Fruit fly (Drosophila melanogaster) whole organism, pupa: ENCODE results near the gene CG12817.

Source experiments
- CG10348 ChIP-seq: fragments of 200-800 bp; sonication (Bioruptor generic); IDR thresholded peaks from 2 replicates; pipeline ENCODE4 v1.3.6; 2022; ENCODE audit warnings: missing biosample characterization, missing genetic modification characterization
- CG12605 ChIP-seq: fragments of 200-800 bp; sonication (Bioruptor generic); IDR thresholded peaks from 2 replicates; pipeline ENCODE4 v1.3.6; 2022; ENCODE audit warnings: missing biosample characterization, missing genetic modification characterization
- CG13204 ChIP-seq: fragments of 200-800 bp; sonication (Bioruptor generic); optimal IDR thresholded peaks from 2 replicates; lab custom pipeline; 2018; ENCODE audit warnings: missing biosample characterization, mild to moderate bottlenecking, missing genetic modification characterization, moderate library complexity
- CG14655 ChIP-seq: fragments of 200-800 bp; sonication (Bioruptor generic); optimal IDR thresholded peaks from 3 replicates; lab custom pipeline; 2017; ENCODE audit warnings: mild to moderate bottlenecking, missing biosample characterization, missing genetic modification reagents, missing genetic modification characterization
- CG15710 ChIP-seq: fragments of 200-800 bp; sonication (Bioruptor generic); optimal IDR thresholded peaks from 2 replicates; lab custom pipeline; 2018; ENCODE audit warnings: missing biosample characterization, mild to moderate bottlenecking, missing genetic modification characterization, moderate library complexity
- CG17806 ChIP-seq: fragments of 200-800 bp; sonication (Bioruptor generic); optimal IDR thresholded peaks from 2 replicates; lab custom pipeline; 2018; ENCODE audit warnings: missing biosample characterization, mild to moderate bottlenecking, missing genetic modification characterization, moderate library complexity
- CG32121 ChIP-seq: fragments of 200-800 bp; sonication (Bioruptor generic); IDR thresholded peaks from 2 replicates; pipeline ENCODE4 v1.3.6; 2022; ENCODE audit warnings: missing biosample characterization, missing genetic modification characterization
- CG34367 ChIP-seq: fragments of 200-800 bp; sonication (Bioruptor generic); optimal IDR thresholded peaks from 2 replicates; lab custom pipeline; 2018; ENCODE audit warnings: missing biosample characterization, mild to moderate bottlenecking, missing genetic modification characterization
- CG4496 ChIP-seq: fragments of 200-800 bp; sonication (Bioruptor generic); IDR thresholded peaks from 3 replicates; pipeline ENCODE4 v1.3.6; 2022; ENCODE audit warnings: missing biosample characterization, missing genetic modification characterization
- CG8159 ChIP-seq: fragments of 200-800 bp; sonication (Bioruptor generic); optimal IDR thresholded peaks from 3 replicates; lab custom pipeline; 2018; ENCODE audit warnings: missing biosample characterization, mild to moderate bottlenecking, missing genetic modification characterization, moderate library complexity
- CG8301 ChIP-seq: fragments of 200-800 bp; sonication (Bioruptor generic); optimal IDR thresholded peaks from 2 replicates; lab custom pipeline; 2018; ENCODE audit warnings: missing biosample characterization, mild to moderate bottlenecking, missing genetic modification characterization
- CG9948 ChIP-seq: fragments of 200-800 bp; sonication (Bioruptor generic); optimal IDR thresholded peaks from 2 replicates; lab custom pipeline; 2018; ENCODE audit warnings: missing biosample characterization, mild to moderate bottlenecking, missing genetic modification characterization, moderate library complexity
- D1 ChIP-seq: fragments of 200-800 bp; sonication (Bioruptor generic); optimal IDR thresholded peaks from 2 replicates; lab custom pipeline; 2018; ENCODE audit warnings: missing biosample characterization, mild to moderate bottlenecking, missing genetic modification characterization, moderate library complexity
- EcR ChIP-seq: fragments of 200-800 bp; sonication (Bioruptor generic); optimal IDR thresholded peaks from 3 replicates; lab custom pipeline; 2019; ENCODE audit warnings: missing biosample characterization, missing genetic modification characterization, mild to moderate bottlenecking, moderate library complexity, missing genetic modification reagents
- Ets98B ChIP-seq: fragments of 200-800 bp; sonication (Bioruptor generic); IDR thresholded peaks from 2 replicates; pipeline ENCODE4 v1.3.6; 2022; ENCODE audit warnings: missing biosample characterization, missing genetic modification characterization
- Pif1A ChIP-seq: fragments of 200-800 bp; sonication (Bioruptor generic); optimal IDR thresholded peaks from 3 replicates; lab custom pipeline; 2016; ENCODE audit warnings: missing biosample characterization, missing genetic modification characterization
- Pif1B ChIP-seq: fragments of 200-800 bp; sonication (Bioruptor generic); optimal IDR thresholded peaks from 3 replicates; lab custom pipeline; 2016; ENCODE audit warnings: missing biosample characterization, missing genetic modification characterization
- Snoo ChIP-seq: fragments of 200-800 bp; sonication (Bioruptor generic); optimal IDR thresholded peaks from 3 replicates; lab custom pipeline; 2017; ENCODE audit warnings: missing biosample characterization, mild to moderate bottlenecking, missing genetic modification characterization, inconsistent platforms
- fd96Ca ChIP-seq: fragments of 200-800 bp; sonication (Bioruptor generic); IDR thresholded peaks from 3 replicates; pipeline ENCODE4 v1.3.6; 2022; ENCODE audit warnings: missing biosample characterization, missing genetic modification characterization
- gl ChIP-seq: fragments of 200-800 bp; sonication (Bioruptor generic); optimal IDR thresholded peaks from 2 replicates; lab custom pipeline; 2018; ENCODE audit warnings: missing biosample characterization, mild to moderate bottlenecking, missing genetic modification characterization
- rn ChIP-seq: fragments of 200-800 bp; sonication (Bioruptor generic); IDR thresholded peaks from 2 replicates; pipeline ENCODE4 v1.3.6; 2022; ENCODE audit warnings: missing biosample characterization, missing genetic modification characterization

Gene CG12817

DNA sequence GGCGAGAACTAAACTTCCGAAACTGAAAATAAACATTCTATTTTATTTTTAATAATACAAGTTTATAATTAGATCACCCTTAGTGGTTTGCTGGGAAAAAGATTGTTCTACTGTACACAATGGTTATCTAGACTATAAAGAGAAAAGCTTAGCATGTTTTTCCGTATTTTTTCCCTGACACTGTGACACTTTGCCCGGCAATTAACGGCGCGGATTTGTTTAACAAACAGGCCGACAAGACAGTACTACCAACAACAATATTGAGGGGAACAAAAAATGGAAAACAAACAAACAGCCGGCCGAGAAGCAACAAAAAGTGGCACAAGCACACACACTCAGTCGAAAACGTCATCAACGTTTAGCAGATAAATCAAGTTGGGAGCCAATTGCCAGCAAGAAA is 17.8 kb downstream of the CG12817 start:
- no peak for TF ChIP-seq CG8301 (tag; lab: Kevin White, UChicago)
- TF ChIP-seq CG17806 (tag; lab: Kevin White, UChicago): no peak
- no peak for TF ChIP-seq EcR (GFP tag; lab: Kevin White, UChicago)
- TF ChIP-seq CG32121 (GFP tag; lab: Robert Waterston, UW): 0 out of 2 replicates have a peak, but pooled peaks have one; percentile 7
- no peak for TF ChIP-seq CG34367 (tag; lab: Kevin White, UChicago)
- TF ChIP-seq Pif1A (GFP tag; lab: Kevin White, UChicago): no peak
- 0 out of 3 replicates have a peak, but pooled peaks have one; percentile 17 for TF ChIP-seq CG4496 (GFP tag; lab: Robert Waterston, UW)

- TF ChIP-seq CG34367 (tag; lab: Kevin White, UChicago) (peak; percentile 2), D1 (tag; lab: Kevin White, UChicago) (peak; percentile 65), CG10348 (GFP tag; lab: Robert Waterston, UW) (no peak), CG4496 (GFP tag; lab: Robert Waterston, UW) (no peak), CG14655 (GFP tag; lab: Kevin White, UChicago) (peak; percentile 22), CG8159 (tag; lab: Kevin White, UChicago) (no peak), CG8301 (tag; lab: Kevin White, UChicago) (peak; percentile 8)
Measured at dm6 chr3R:10203554-10203953, 21.0 kb downstream of the CG12817 start.

dm6 chr3R:10190084-10190782 is 34.3 kb downstream of the CG12817 start, which contains the start of gene Syn:
Syn (plus strand) TSS chr3R:10190689.
- TF ChIP-seq Snoo (tag; lab: Kevin White, UChicago) (no peak), Pif1A (GFP tag; lab: Kevin White, UChicago) (no peak), CG13204 (no peak), EcR (GFP tag; lab: Kevin White, UChicago) (no peak), CG14655 (GFP tag; lab: Kevin White, UChicago) (no peak), CG15710 (tag; lab: Kevin White, UChicago) (no peak), Ets98B (GFP tag; lab: Robert Waterston, UW) (no peak), D1 (tag; lab: Kevin White, UChicago) (no peak), Pif1B (GFP tag; lab: Kevin White, UChicago) (no peak), CG12605 (GFP tag; lab: Robert Waterston, UW) (no peak), CG34367 (tag; lab: Kevin White, UChicago) (no peak), CG9948 (tag; lab: Kevin White, UChicago) (no peak), gl (no peak), CG8301 (tag; lab: Kevin White, UChicago) (no peak), CG10348 (GFP tag; lab: Robert Waterston, UW) (no peak), CG32121 (GFP tag; lab: Robert Waterston, UW) (no peak), CG17806 (tag; lab: Kevin White, UChicago) (no peak)
- TF ChIP-seq, all 21 proteins: peak for 0

DNA sequence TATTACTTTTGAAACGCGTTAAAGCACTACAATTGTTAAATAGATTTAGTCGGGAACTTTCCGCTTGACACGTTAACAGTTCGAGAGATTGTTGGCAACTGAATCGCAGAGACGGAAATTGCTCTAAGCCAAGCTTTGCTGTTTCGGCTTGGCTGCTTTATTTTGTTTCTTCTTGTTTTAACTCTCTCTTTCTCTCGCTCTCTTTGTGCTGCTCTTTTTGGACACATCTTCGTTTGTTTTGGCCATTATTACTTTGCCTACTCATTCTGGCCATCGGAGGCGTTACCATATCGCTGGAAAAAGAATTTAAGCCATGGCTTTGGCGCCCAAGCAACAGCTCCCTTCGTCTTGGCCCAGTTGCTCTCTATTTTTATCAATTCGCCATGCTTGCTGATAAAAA is 35.0 kb downstream of the CG12817 start, which contains the start of gene CG12814:
TSS of gene CG12814 (minus strand) at position 84 of the 400 bp plus-strand sequence.
- TF ChIP-seq gl (peak; percentile 86), Pif1A (GFP tag; lab: Kevin White, UChicago) (no peak), CG17806 (tag; lab: Kevin White, UChicago) (peak; percentile 52), CG14655 (GFP tag; lab: Kevin White, UChicago) (no peak), CG15710 (tag; lab: Kevin White, UChicago) (peak; percentile 41), CG4496 (GFP tag; lab: Robert Waterston, UW) (peak; percentile 69; the same call in 2 of the 3 replicates), EcR (GFP tag; lab: Kevin White, UChicago) (peak; percentile 47), CG9948 (tag; lab: Kevin White, UChicago) (peak; percentile 33), CG8159 (tag; lab: Kevin White, UChicago) (peak; percentile 19), CG10348 (GFP tag; lab: Robert Waterston, UW) (no peak), CG32121 (GFP tag; lab: Robert Waterston, UW) (peak; percentile 13; the same call in 1 of the 2 replicates), Ets98B (GFP tag; lab: Robert Waterston, UW) (peak; percentile 79), fd96Ca (GFP tag; lab: Robert Waterston, UW) (no peak; the same call in 2 of the 3 replicates), rn (GFP tag; lab: Robert Waterston, UW) (peak; percentile 11; the same call in 1 of the 2 replicates), CG34367 (tag; lab: Kevin White, UChicago) (peak; percentile 51), Snoo (tag; lab: Kevin White, UChicago) (peak; percentile 48), Pif1B (GFP tag; lab: Kevin White, UChicago) (no peak), CG13204 (peak; percentile 60), CG12605 (GFP tag; lab: Robert Waterston, UW) (peak; percentile 86), CG8301 (tag; lab: Kevin White, UChicago) (no peak), D1 (tag; lab: Kevin White, UChicago) (peak; percentile 71)

DNA sequence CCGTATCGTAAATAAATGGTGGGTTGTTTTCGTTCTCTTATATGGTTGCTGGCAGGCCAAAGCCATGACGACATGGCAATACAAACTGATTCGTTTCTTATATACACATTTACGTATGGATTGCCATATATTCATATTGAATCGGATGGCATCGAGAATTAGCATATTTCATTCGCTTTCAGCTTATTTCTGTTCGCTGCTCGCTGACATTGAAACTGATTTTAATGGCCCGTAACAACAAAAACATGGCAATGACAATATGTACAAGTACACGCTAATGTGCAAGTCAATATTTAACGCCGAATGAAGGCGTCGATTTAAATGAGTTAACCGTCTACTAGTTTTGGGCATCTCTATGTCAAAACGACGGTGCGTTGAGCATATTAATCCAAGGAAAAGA is 38.5 kb downstream of the CG12817 start:
- TF ChIP-seq CG9948 (tag; lab: Kevin White, UChicago): no peak
- no peak for TF ChIP-seq CG17806 (tag; lab: Kevin White, UChicago)
- no peak for TF ChIP-seq Snoo (tag; lab: Kevin White, UChicago)
- no peak for TF ChIP-seq EcR (GFP tag; lab: Kevin White, UChicago)
- TF ChIP-seq CG10348 (GFP tag; lab: Robert Waterston, UW): no peak
- TF ChIP-seq Pif1B (GFP tag; lab: Kevin White, UChicago): no peak
- TF ChIP-seq fd96Ca (GFP tag; lab: Robert Waterston, UW): no peak
- no peak for TF ChIP-seq rn (GFP tag; lab: Robert Waterston, UW)
- TF ChIP-seq Pif1A (GFP tag; lab: Kevin White, UChicago): no peak
- TF ChIP-seq gl: no peak
- no peak for TF ChIP-seq CG8301 (tag; lab: Kevin White, UChicago)
- no peak for TF ChIP-seq CG34367 (tag; lab: Kevin White, UChicago)
- TF ChIP-seq CG4496 (GFP tag; lab: Robert Waterston, UW): no peak
